Worm (Caenorhabditis elegans): Measurements from ENCODE around the gene C15H11.10.

The C15H11.10 gene

DNA sequence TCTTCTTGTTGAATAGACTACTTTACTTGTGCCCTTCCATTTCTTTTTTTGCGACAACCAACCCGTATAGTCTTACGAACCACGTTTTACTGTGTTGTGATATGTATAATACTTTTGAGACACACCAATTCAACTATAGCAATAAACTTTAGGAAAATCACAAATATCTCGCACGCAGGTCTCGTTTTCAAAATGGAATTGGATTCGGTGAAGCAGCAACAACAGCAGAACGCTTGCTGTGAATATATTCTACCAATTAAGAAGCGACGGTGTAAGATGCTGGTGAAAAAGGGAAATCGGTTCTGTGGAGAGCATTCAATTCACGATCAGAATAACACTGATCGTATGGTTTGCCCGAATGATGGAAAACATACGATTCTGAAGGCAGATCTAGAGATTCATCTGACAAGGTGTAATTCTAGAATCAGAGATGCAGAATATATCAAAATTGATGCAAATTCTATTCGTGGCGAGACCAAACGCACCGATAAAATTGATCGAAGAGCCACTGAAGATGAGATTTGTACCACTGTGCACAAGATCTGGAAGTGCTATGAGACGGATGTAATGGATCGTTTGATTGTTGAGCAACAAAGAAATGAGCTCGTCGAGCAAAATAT is 37.6 kb upstream of the C15H11.10 start, which contains the start of gene Y49A3A.3:
Y49A3A.3 (plus strand) TSS at position 153 of the 620 bp plus-strand sequence.
- TF ChIP-seq sma-9 (GFP tag; optimal IDR thresholded peaks at IDR 0.05) = peak; percentile 17
- TF ChIP-seq sma-9 (tag; optimal IDR thresholded peaks at IDR 0.05) = no peak
- peak; percentile 70 for TF ChIP-seq aly-2 (tag; optimal IDR thresholded peaks at IDR 0.05)
- TF ChIP-seq nhr-237 (tag; optimal IDR thresholded peaks at IDR 0.05) = no peak
- peak; percentile 49 for TF ChIP-seq nhr-129 (tag; optimal IDR thresholded peaks at IDR 0.05)
- TF ChIP-seq mdl-1 (tag; optimal IDR thresholded peaks at IDR 0.05) = no peak
- no peak for TF ChIP-seq nhr-12 (tag; optimal IDR thresholded peaks at IDR 0.05)
- TF ChIP-seq blmp-1 (tag; optimal IDR thresholded peaks at IDR 0.05; ENCODE audit: insufficient read depth) = no peak
- TF ChIP-seq ama-1 (optimal IDR thresholded peaks at IDR 0.05) = peak; percentile 49
- no peak for TF ChIP-seq ztf-1 (GFP tag; conservative IDR thresholded peaks at IDR 0.05)
- no peak for TF ChIP-seq ceh-82 (tag; optimal IDR thresholded peaks at IDR 0.05)
- TF ChIP-seq skn-1 (tag; optimal IDR thresholded peaks at IDR 0.05) = no peak
- TF ChIP-seq ztf-11 (tag; optimal IDR thresholded peaks at IDR 0.05) = no peak
- TF ChIP-seq gmeb-1 (tag; optimal IDR thresholded peaks at IDR 0.05) = peak; percentile 49
- TF ChIP-seq unc-62 (GFP tag; optimal IDR thresholded peaks at IDR 0.05) = no peak
- peak; percentile 37 for TF ChIP-seq lin-13 (GFP tag; optimal IDR thresholded peaks at IDR 0.05)
- no peak for TF ChIP-seq unc-55 (GFP tag; optimal IDR thresholded peaks at IDR 0.05)
- TF ChIP-seq R02D3.7 (tag; optimal IDR thresholded peaks at IDR 0.05) = no peak
- no peak for TF ChIP-seq fos-1 (tag; optimal IDR thresholded peaks at IDR 0.05)
- TF ChIP-seq unc-39 (tag; optimal IDR thresholded peaks at IDR 0.05) = no peak
- no peak for TF ChIP-seq lin-11 (tag; optimal IDR thresholded peaks at IDR 0.05)
- TF ChIP-seq sem-4 (tag; optimal IDR thresholded peaks at IDR 0.05) = no peak
- no peak for TF ChIP-seq egl-27 (tag; optimal IDR thresholded peaks at IDR 0.05)
- TF ChIP-seq elt-1 (tag; optimal IDR thresholded peaks at IDR 0.05) = no peak
- no peak for TF ChIP-seq dmd-4 (tag; optimal IDR thresholded peaks at IDR 0.05)
- TF ChIP-seq Y55F3AM.14 (GFP tag; optimal IDR thresholded peaks at IDR 0.05) = peak; percentile 62
- no peak for TF ChIP-seq nhr-21 (tag; optimal IDR thresholded peaks at IDR 0.05)
- no peak for TF ChIP-seq nhr-6 (tag; optimal IDR thresholded peaks at IDR 0.05)
- no peak for TF ChIP-seq nhr-23 (tag; optimal IDR thresholded peaks at IDR 0.05)
- TF ChIP-seq peb-1 (tag; optimal IDR thresholded peaks at IDR 0.05) = no peak
- no peak for TF ChIP-seq mbf-1 (tag; optimal IDR thresholded peaks at IDR 0.05)
- no peak for TF ChIP-seq ceh-16 (tag; optimal IDR thresholded peaks at IDR 0.05)
- no peak for TF ChIP-seq mab-5 (tag; optimal IDR thresholded peaks at IDR 0.05)
- TF ChIP-seq crh-2 (tag; optimal IDR thresholded peaks at IDR 0.05) = peak; percentile 17
- TF ChIP-seq ztf-4 (tag; optimal IDR thresholded peaks at IDR 0.05) = no peak
- no peak for TF ChIP-seq lin-39 (tag; optimal IDR thresholded peaks at IDR 0.05)
- no peak for TF ChIP-seq nhr-11 (tag; optimal IDR thresholded peaks at IDR 0.05)
- no peak for TF ChIP-seq snpc-4 (tag; optimal IDR thresholded peaks at IDR 0.05)
- no peak for TF ChIP-seq nhr-10 (tag; optimal IDR thresholded peaks at IDR 0.05)
- no peak for TF ChIP-seq C34F6.9 (tag; optimal IDR thresholded peaks at IDR 0.05)
- no peak for TF ChIP-seq lsy-2 (tag; optimal IDR thresholded peaks at IDR 0.05)
- no peak for TF ChIP-seq alr-1 (tag; optimal IDR thresholded peaks at IDR 0.05)
- TF ChIP-seq nhr-25 (tag; optimal IDR thresholded peaks at IDR 0.05) = peak; percentile 44
- TF ChIP-seq elt-3 (tag; optimal IDR thresholded peaks at IDR 0.05) = no peak
- TF ChIP-seq F13H6.1 (tag; optimal IDR thresholded peaks at IDR 0.05) = peak; percentile 17
- peak; percentile 45 for TF ChIP-seq sma-3 (GFP tag; optimal IDR thresholded peaks at IDR 0.05)
- no peak for TF ChIP-seq zag-1 (tag; optimal IDR thresholded peaks at IDR 0.05)
- no peak for TF ChIP-seq ZK546.5 (tag; optimal IDR thresholded peaks at IDR 0.05)
- TF ChIP-seq nhr-77 (tag; optimal IDR thresholded peaks at IDR 0.05) = no peak

Data from whole organism, L2 larva.